Worm (Caenorhabditis elegans) whole organism, early embryonic: ENCODE results near the gene C44C1.1.
A peak's percentile ranks its signal among the peaks of the same experiment; 100 is the strongest.

Experiments used
- B0310.2 ChIP-seq: sonication (generic microtip); optimal IDR thresholded peaks from 2 replicates; lab custom pipeline; 2016; ENCODE audit warnings: mild to moderate bottlenecking, missing genetic modification characterization, missing compliant biosample characterization
- F13C5.2 ChIP-seq: sonication (generic microtip); optimal IDR thresholded peaks from 2 replicates; lab custom pipeline; 2017; ENCODE audit warnings: mild to moderate bottlenecking, missing genetic modification characterization, inconsistent platforms, missing compliant biosample characterization
- aly-1 ChIP-seq: sonication (generic microtip); optimal IDR thresholded peaks from 2 replicates; lab custom pipeline; 2016; ENCODE audit warnings: missing genetic modification characterization, missing compliant biosample characterization
- ama-1 ChIP-seq: fragments of 150-350 bp; optimal IDR thresholded peaks from 2 replicates; lab custom pipeline; 2014
- ceh-13 ChIP-seq: fragments of 200-800 bp; sonication (Bioruptor generic); optimal IDR thresholded peaks from 2 replicates; lab custom pipeline; 2018; ENCODE audit warnings: mild to moderate bottlenecking, missing genetic modification characterization, missing compliant biosample characterization
- ceh-36 ChIP-seq: sonication (generic microtip); optimal IDR thresholded peaks from 2 replicates; lab custom pipeline; 2016; ENCODE audit warnings: missing genetic modification characterization, inconsistent platforms, missing compliant biosample characterization
- ets-7 ChIP-seq: sonication (generic microtip); optimal IDR thresholded peaks from 2 replicates; lab custom pipeline; 2016; ENCODE audit warnings: missing genotype, missing genetic modification characterization, missing compliant biosample characterization
- flt-1 ChIP-seq: fragments of 200-800 bp; sonication (Bioruptor generic); IDR thresholded peaks from 2 replicates; pipeline ENCODE4 v1.3.6; 2022; ENCODE audit warnings: missing genetic modification characterization, missing compliant biosample characterization
- hmbx-1 ChIP-seq: sonication (generic microtip); optimal IDR thresholded peaks from 2 replicates; lab custom pipeline; 2016; ENCODE audit warnings: mild to moderate bottlenecking, missing genetic modification characterization, missing compliant biosample characterization
- hmg-4 ChIP-seq: fragments of 200-800 bp; sonication (Bioruptor generic); optimal IDR thresholded peaks from 2 replicates; lab custom pipeline; 2018; ENCODE audit warnings: mild to moderate bottlenecking, missing genetic modification characterization, missing compliant biosample characterization
- hnd-1 ChIP-seq: sonication (generic microtip); optimal IDR thresholded peaks from 2 replicates; lab custom pipeline; 2016; ENCODE audit warnings: missing genetic modification characterization, missing compliant biosample characterization
- pes-1 ChIP-seq: fragments of 200-800 bp; sonication (Bioruptor generic); IDR thresholded peaks from 2 replicates; pipeline ENCODE4 v1.3.6; 2022; ENCODE audit warnings: missing genetic modification reagents, missing genetic modification characterization, missing compliant biosample characterization
- scrt-1 ChIP-seq: fragments of 200-800 bp; sonication (Bioruptor generic); IDR thresholded peaks from 2 replicates; pipeline ENCODE4 v1.3.6; 2022; ENCODE audit warnings: missing genetic modification characterization, missing compliant biosample characterization
- sea-1 ChIP-seq: fragments of 200-800 bp; sonication (Bioruptor generic); conservative IDR thresholded peaks from 2 replicates; pipeline ENCODE4 v1.3.6; 2022; ENCODE audit warnings: missing genetic modification characterization, missing compliant biosample characterization
- tbx-11 ChIP-seq: fragments of 200-800 bp; sonication (Bioruptor generic); IDR thresholded peaks from 2 replicates; pipeline ENCODE4 v1.3.6; 2022; ENCODE audit warnings: missing genetic modification characterization, missing compliant biosample characterization
- tbx-37 ChIP-seq: fragments of 200-800 bp; sonication (Bioruptor generic); conservative IDR thresholded peaks from 2 replicates; pipeline ENCODE4 v1.3.6; 2022; ENCODE audit warnings: missing genetic modification reagents, missing genetic modification characterization, missing compliant biosample characterization
- tra-4 ChIP-seq: sonication (generic microtip); optimal IDR thresholded peaks from 2 replicates; lab custom pipeline; 2017; ENCODE audit warnings: missing genetic modification characterization, missing compliant biosample characterization

The C44C1.1 gene

DNA sequence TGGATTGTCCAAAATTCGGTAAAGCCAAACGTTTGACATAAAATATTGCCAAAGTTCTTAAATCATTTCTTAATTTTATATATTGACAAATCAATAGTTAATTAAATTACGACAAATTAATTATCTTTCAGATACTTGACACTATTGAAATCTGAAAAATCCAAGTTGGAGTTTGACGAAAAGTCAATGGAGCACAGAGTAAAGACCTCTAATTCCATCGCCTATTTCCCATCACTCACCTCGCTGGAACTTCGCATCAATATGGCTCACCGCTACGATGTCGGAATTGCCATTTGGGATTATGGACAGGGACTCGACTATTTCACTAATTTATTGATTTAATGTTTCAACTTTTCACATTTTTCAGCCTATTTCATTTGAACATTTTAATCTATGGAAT, 20.4 kb upstream of the C44C1.1 start:
- TF ChIP-seq ama-1 (lab: Kevin White, UChicago) (no peak), flt-1 (GFP tag; lab: Robert Waterston, UW) (no peak)

- TF ChIP-seq hmg-4 (GFP tag; lab: Kevin White, UChicago) (no peak), tbx-37 (GFP tag; lab: Robert Waterston, UW) (no peak), tbx-11 (GFP tag; lab: Robert Waterston, UW) (no peak), ceh-36 (tag; lab: Kevin White, UChicago) (no peak), F13C5.2 (tag; lab: Kevin White, UChicago) (no peak), ceh-13 (no peak)
Observed at ce11 chrX:963171-963570, 17.4 kb upstream of the C44C1.1 start, which contains the start of gene ncs-1. TSS of gene ncs-1 (minus strand) at chrX:963271.

DNA sequence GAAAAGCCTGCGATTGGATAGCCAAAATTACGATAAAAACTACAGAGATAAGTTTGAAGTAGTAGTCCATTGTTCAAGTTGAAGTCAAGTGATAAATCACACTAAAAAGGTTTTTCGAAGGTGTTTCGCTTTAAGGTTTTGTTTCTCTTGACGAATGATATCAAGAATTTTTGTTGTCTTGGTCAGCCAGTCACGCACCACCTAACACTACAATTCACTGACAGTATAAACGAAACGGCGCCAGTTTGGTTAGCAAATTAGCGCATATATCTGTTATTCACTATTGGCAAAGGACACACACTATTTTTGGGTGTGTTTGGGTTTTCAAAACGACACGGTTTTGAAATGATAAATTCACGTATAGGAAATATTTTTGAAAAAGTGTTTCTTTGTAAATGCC, 10.5 kb upstream of the C44C1.1 start, which contains the start of gene C44C1.6:
C44C1.6 (minus strand) TSS at position 199 of the 400 bp plus-strand sequence.
- TF ChIP-seq hmg-4 (GFP tag; lab: Kevin White, UChicago): no peak
- TF ChIP-seq pes-1 (GFP tag; lab: Robert Waterston, UW): no peak
- TF ChIP-seq scrt-1 (GFP tag; lab: Robert Waterston, UW): no peak
- TF ChIP-seq B0310.2 (tag; lab: Kevin White, UChicago): no peak
- TF ChIP-seq ceh-13: no peak
- no peak for TF ChIP-seq tra-4 (tag; lab: Kevin White, UChicago)

ce11 chrX:974499-975235, 5.9 kb upstream of the C44C1.1 start, which contains the start of gene vps-45:
TSS of gene vps-45 (minus strand) at chrX:974848.
- peak; percentile 45 for TF ChIP-seq hmg-4 (GFP tag; lab: Kevin White, UChicago)
- no peak for TF ChIP-seq B0310.2 (tag; lab: Kevin White, UChicago)
- peak; percentile 7 for TF ChIP-seq F13C5.2 (tag; lab: Kevin White, UChicago)
- no peak for TF ChIP-seq hnd-1 (tag; lab: Kevin White, UChicago)
- no peak for TF ChIP-seq aly-1 (tag; lab: Kevin White, UChicago)

- no peak for TF ChIP-seq tra-4 (tag; lab: Kevin White, UChicago)
- TF ChIP-seq aly-1 (tag; lab: Kevin White, UChicago): no peak
- no peak for TF ChIP-seq tbx-11 (GFP tag; lab: Robert Waterston, UW)
- no peak for TF ChIP-seq flt-1 (GFP tag; lab: Robert Waterston, UW)
- no peak for TF ChIP-seq ceh-36 (tag; lab: Kevin White, UChicago)
- no peak for TF ChIP-seq scrt-1 (GFP tag; lab: Robert Waterston, UW)
- no peak for TF ChIP-seq sea-1
- TF ChIP-seq ceh-13: no peak
- no peak for TF ChIP-seq hmg-4 (GFP tag; lab: Kevin White, UChicago)
- TF ChIP-seq hmbx-1: no peak
Observed at ce11 chrX:975236-975535, 5.4 kb upstream of the C44C1.1 start.

DNA sequence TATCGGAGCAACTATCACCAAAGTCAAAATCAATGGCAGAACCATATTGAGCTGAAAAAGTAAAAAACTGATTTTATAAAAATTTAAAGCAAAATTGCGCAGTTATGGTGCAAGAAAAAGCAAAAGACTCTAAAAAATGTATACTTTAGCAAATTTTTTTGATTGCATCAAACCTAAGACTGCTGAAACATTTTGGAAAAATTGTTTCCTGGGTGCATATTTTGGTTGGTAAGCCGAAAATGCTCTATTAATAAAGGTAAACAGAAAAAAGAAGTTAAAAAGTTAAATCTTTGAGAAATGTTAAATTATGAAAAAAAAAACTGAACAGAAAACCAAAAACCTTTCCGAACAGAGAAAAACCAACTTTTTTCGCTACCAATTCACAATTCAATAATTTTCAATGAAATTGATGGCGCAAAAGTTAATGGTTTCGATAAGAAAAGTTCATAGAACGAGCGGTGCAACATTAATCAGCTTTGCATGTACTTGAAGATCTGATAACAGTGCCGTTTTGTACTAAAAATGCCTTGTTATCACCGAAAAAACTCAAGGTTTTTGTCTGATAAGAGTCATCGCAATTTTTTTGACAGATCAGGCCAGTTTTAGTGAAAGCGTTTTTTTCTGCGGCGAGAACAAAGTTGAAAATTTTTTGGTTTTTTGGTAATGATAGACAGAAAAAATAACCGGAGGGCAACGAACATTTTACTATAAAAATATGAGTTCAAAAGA, 2.5 kb upstream of the C44C1.1 start, which contains the start of gene abhd-3.2:
abhd-3.2 (minus strand) TSS at position 51 of the 729 bp plus-strand sequence.
- TF ChIP-seq scrt-1 (GFP tag; lab: Robert Waterston, UW) (no peak), sea-1 (no peak), flt-1 (GFP tag; lab: Robert Waterston, UW) (no peak), tbx-11 (GFP tag; lab: Robert Waterston, UW) (no peak), aly-1 (tag; lab: Kevin White, UChicago) (no peak), pes-1 (GFP tag; lab: Robert Waterston, UW) (no peak), F13C5.2 (tag; lab: Kevin White, UChicago) (no peak), ets-7 (tag; lab: Kevin White, UChicago) (no peak), hnd-1 (tag; lab: Kevin White, UChicago) (no peak), ama-1 (lab: Kevin White, UChicago) (no peak), tra-4 (tag; lab: Kevin White, UChicago) (no peak), hmbx-1 (no peak), ceh-36 (tag; lab: Kevin White, UChicago) (no peak), ceh-13 (no peak), B0310.2 (tag; lab: Kevin White, UChicago) (no peak), tbx-37 (GFP tag; lab: Robert Waterston, UW) (no peak), hmg-4 (GFP tag; lab: Kevin White, UChicago) (no peak)

DNA sequence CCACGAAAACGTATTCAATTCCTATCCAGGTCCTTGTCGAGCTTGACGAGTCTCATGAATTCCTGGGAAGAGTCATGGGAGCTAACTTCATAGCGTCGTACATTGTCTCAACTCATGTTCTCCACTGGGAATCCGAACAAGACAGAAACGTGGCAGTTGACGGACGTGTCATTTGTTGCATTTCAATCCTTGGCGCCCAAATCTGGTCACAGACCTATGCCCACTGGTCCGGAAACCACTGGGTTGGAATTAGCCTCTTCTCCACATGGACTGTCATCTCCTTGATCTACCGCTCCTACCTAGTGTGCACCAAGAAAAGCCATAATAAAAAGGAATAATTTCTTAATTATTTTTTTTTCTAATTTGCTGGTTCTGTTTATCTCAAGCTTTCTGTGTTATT, 2.0 kb downstream of the C44C1.1 start:
- no peak for TF ChIP-seq aly-1 (tag; lab: Kevin White, UChicago)
- TF ChIP-seq flt-1 (GFP tag; lab: Robert Waterston, UW): no peak

ce11 chrX:986463-986862, 5.9 kb downstream of the C44C1.1 start:
- TF ChIP-seq pes-1 (GFP tag; lab: Robert Waterston, UW) (peak; percentile 34; the same call in 1 of the 2 replicates), hmbx-1 (no peak), ama-1 (lab: Kevin White, UChicago) (no peak), ets-7 (tag; lab: Kevin White, UChicago) (no peak), tbx-37 (GFP tag; lab: Robert Waterston, UW) (0 out of 2 replicates have a peak, but pooled peaks have one; percentile 5), hmg-4 (GFP tag; lab: Kevin White, UChicago) (peak; percentile 43)
